Worm (Caenorhabditis elegans) whole organism, late embryonic: Measurements from ENCODE around the gene F26F2.3.

ENCODE experiments used
- K02D7.2 ChIP-seq: sonication (generic microtip); optimal IDR thresholded peaks from 2 replicates; lab custom pipeline; 2017; ENCODE audit warnings: mild to moderate bottlenecking, missing genetic modification characterization, missing compliant biosample characterization
- ama-1 ChIP-seq: fragments of 150-350 bp; optimal IDR thresholded peaks from 2 replicates; lab custom pipeline; 2014
- ceh-19 ChIP-seq: fragments of 200-800 bp; sonication (Bioruptor generic); optimal IDR thresholded peaks from 2 replicates; lab custom pipeline; 2018; ENCODE audit warnings: mild to moderate bottlenecking, missing genetic modification characterization, missing compliant biosample characterization
- ceh-31 ChIP-seq: sonication (generic microtip); optimal IDR thresholded peaks from 2 replicates; lab custom pipeline; 2016; ENCODE audit warnings: missing genetic modification characterization, missing compliant biosample characterization
- elt-2 ChIP-seq: sonication (generic microtip); optimal IDR thresholded peaks from 2 replicates; lab custom pipeline; 2016; ENCODE audit warnings: missing genetic modification reagents, missing genetic modification characterization, missing compliant biosample characterization
- hlh-6 ChIP-seq: sonication (generic microtip); optimal IDR thresholded peaks from 2 replicates; lab custom pipeline; 2016; ENCODE audit warnings: missing genotype, missing genetic modification characterization, missing compliant biosample characterization
- pax-1 ChIP-seq: fragments of 150-350 bp; optimal IDR thresholded peaks from 2 replicates; lab custom pipeline; 2014; ENCODE audit warnings: missing biosample characterization, missing genetic modification characterization
- pha-2 ChIP-seq: sonication (generic microtip); optimal IDR thresholded peaks from 2 replicates; lab custom pipeline; 2017; ENCODE audit warnings: mild to moderate bottlenecking, missing genetic modification characterization, missing compliant biosample characterization
- pha-4 ChIP-seq: fragments of 150-350 bp; optimal IDR thresholded peaks from 2 replicates; lab custom pipeline; 2018; ENCODE audit warnings: missing biosample characterization, missing genetic modification reagents, missing genetic modification characterization
- tbx-2 ChIP-seq: sonication (generic microtip); optimal IDR thresholded peaks from 2 replicates; lab custom pipeline; 2016; ENCODE audit warnings: missing genetic modification characterization, missing compliant biosample characterization
- unc-42 ChIP-seq: sonication (generic microtip); optimal IDR thresholded peaks from 2 replicates; lab custom pipeline; 2016; ENCODE audit warnings: missing genotype, missing genetic modification characterization, missing compliant biosample characterization

DNA sequence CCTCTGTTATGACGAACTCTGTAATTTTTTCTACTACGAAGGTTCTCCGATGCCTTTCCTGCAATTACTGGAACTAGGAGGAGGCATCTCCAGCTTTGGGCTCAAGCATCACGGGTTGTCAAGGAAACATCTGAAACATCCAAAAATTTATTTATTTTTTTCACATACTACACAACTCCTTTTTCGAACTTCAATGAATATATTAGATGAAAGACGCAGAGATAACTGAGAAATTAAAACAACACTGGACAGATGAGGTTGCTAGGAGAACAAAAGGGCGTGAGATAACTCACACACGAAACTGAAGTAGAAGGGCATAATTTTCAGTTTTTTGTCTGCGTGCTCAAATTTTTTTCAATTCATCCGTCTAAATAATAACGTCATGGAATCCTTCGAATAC is 38.9 kb downstream of the F26F2.3 start, which contains the start of gene Y38H6C.13:
- TF ChIP-seq ama-1 (lab: Kevin White, UChicago): no peak
- TF ChIP-seq pha-4 (tag; lab: Kevin White, UChicago): no peak
- TF ChIP-seq unc-42 (tag; lab: Kevin White, UChicago): no peak
- no peak for TF ChIP-seq K02D7.2 (tag; lab: Kevin White, UChicago)
- no peak for TF ChIP-seq elt-2 (tag; lab: Kevin White, UChicago)
- no peak for TF ChIP-seq pax-1 (tag; lab: Kevin White, UChicago)
- no peak for TF ChIP-seq ceh-31 (tag; lab: Kevin White, UChicago)
- TF ChIP-seq tbx-2 (tag; lab: Kevin White, UChicago): no peak
- no peak for TF ChIP-seq pha-2
- TF ChIP-seq ceh-19 (GFP tag; lab: Kevin White, UChicago): no peak
- no peak for TF ChIP-seq hlh-6
